Worm (Caenorhabditis elegans) whole organism, young adult: ENCODE measurements around the gene epic-2.
A peak's percentile ranks its signal among the peaks of the same experiment; 100 is the strongest.

Source experiments
- B0336.3 ChIP-seq: fragments of 200-800 bp; sonication (Bioruptor generic); IDR thresholded peaks from 2 replicates; pipeline ENCODE4 v1.3.6; 2022; ENCODE audit warnings: missing genetic modification characterization, missing compliant biosample characterization
- D2030.7 ChIP-seq: fragments of 200-800 bp; sonication (Bioruptor generic); IDR thresholded peaks from 2 replicates; pipeline ENCODE4 v1.3.6; 2022; ENCODE audit warnings: missing genetic modification reagents, missing genetic modification characterization, missing compliant biosample characterization
- F22D6.2 ChIP-seq: sonication (generic microtip); optimal IDR thresholded peaks from 2 replicates; lab custom pipeline; 2016; ENCODE audit warnings: mild to moderate bottlenecking, missing genetic modification characterization, missing compliant biosample characterization
- F23B12.7 ChIP-seq: sonication (generic microtip); optimal IDR thresholded peaks from 2 replicates; lab custom pipeline; 2017; ENCODE audit warnings: missing genetic modification characterization, mild to moderate bottlenecking, missing compliant biosample characterization, antibody characterized with exemption, moderate library complexity; ENCODE audit not compliant: insufficient read depth
- F33H1.4 ChIP-seq: fragments of 200-800 bp; sonication (Bioruptor generic); IDR thresholded peaks from 2 replicates; pipeline ENCODE4 v1.3.6; 2022; ENCODE audit warnings: missing genetic modification reagents, missing genetic modification characterization, missing compliant biosample characterization
- F49E8.2 ChIP-seq: sonication (generic microtip); optimal IDR thresholded peaks from 3 replicates; lab custom pipeline; 2017; ENCODE audit warnings: missing genetic modification characterization, mild to moderate bottlenecking, missing compliant biosample characterization, antibody characterized with exemption, moderate library complexity; ENCODE audit not compliant: insufficient read depth
- K11D2.4 ChIP-seq: fragments of 200-800 bp; sonication (Bioruptor generic); IDR thresholded peaks from 2 replicates; pipeline ENCODE4 v1.3.6; 2022; ENCODE audit warnings: missing genetic modification reagents, missing genetic modification characterization, missing compliant biosample characterization
- T26A5.8 ChIP-seq: sonication (generic microtip); optimal IDR thresholded peaks from 2 replicates; lab custom pipeline; 2016; ENCODE audit warnings: missing genetic modification characterization, missing compliant biosample characterization
- Y95B8A.8 ChIP-seq: fragments of 200-800 bp; sonication (Bioruptor generic); IDR thresholded peaks from 2 replicates; pipeline ENCODE4 v1.3.6; 2022; ENCODE audit warnings: missing genetic modification reagents, missing genetic modification characterization, missing compliant biosample characterization
- ama-1 ChIP-seq, 3 experiments: fragments of 150-350 bp in 1 of 3; sonication (generic microtip) in 2 of 3; optimal IDR thresholded peaks; 2 replicates each; lab custom pipeline; 2014 to 2018; ENCODE audit warnings: missing biosample characterization in 2 of 3, missing genetic modification characterization in 2 of 3, missing genetic modification reagents in 2 of 3
- aptf-2 ChIP-seq: fragments of 200-800 bp; sonication (Bioruptor generic); conservative IDR thresholded peaks from 2 replicates; pipeline ENCODE4 v1.3.6; 2022; ENCODE audit warnings: missing genetic modification reagents, missing genetic modification characterization, missing compliant biosample characterization
- aptf-3 ChIP-seq: fragments of 200-800 bp; sonication (Bioruptor generic); IDR thresholded peaks from 2 replicates; pipeline ENCODE4 v1.3.6; 2022; ENCODE audit warnings: missing genetic modification characterization, missing compliant biosample characterization
- attf-5 ChIP-seq: fragments of 200-800 bp; sonication (Bioruptor generic); optimal IDR thresholded peaks from 2 replicates; lab custom pipeline; 2018; ENCODE audit warnings: mild to moderate bottlenecking, missing genetic modification characterization, missing compliant biosample characterization
- bed-1 ChIP-seq: fragments of 200-800 bp; sonication (Bioruptor generic); IDR thresholded peaks from 2 replicates; pipeline ENCODE4 v1.3.6; 2022; ENCODE audit warnings: missing genetic modification reagents, missing genetic modification characterization, missing compliant biosample characterization
- bed-2 ChIP-seq: fragments of 200-800 bp; sonication (Bioruptor generic); IDR thresholded peaks from 2 replicates; pipeline ENCODE4 v1.3.6; 2022; ENCODE audit warnings: missing genetic modification reagents, missing genetic modification characterization, missing compliant biosample characterization
- cebp-2 ChIP-seq: fragments of 200-800 bp; sonication (Bioruptor generic); IDR thresholded peaks from 2 replicates; pipeline ENCODE4 v1.3.6; 2022; ENCODE audit warnings: missing genetic modification characterization, missing compliant biosample characterization
- ceh-58 ChIP-seq: fragments of 200-800 bp; sonication (Bioruptor generic); IDR thresholded peaks from 2 replicates; pipeline ENCODE4 v1.3.6; 2022; ENCODE audit warnings: missing genetic modification characterization, missing compliant biosample characterization
- ceh-91 ChIP-seq: fragments of 200-800 bp; sonication (Bioruptor generic); IDR thresholded peaks from 2 replicates; pipeline ENCODE4 v1.3.6; 2022; ENCODE audit warnings: missing genetic modification reagents, missing genetic modification characterization, missing compliant biosample characterization
- die-1 ChIP-seq: sonication (generic microtip); optimal IDR thresholded peaks from 2 replicates; lab custom pipeline; 2016; ENCODE audit warnings: missing genotype, mild to moderate bottlenecking, missing genetic modification characterization, missing compliant biosample characterization
- dox-1 ChIP-seq: fragments of 200-800 bp; sonication (Bioruptor generic); IDR thresholded peaks from 2 replicates; pipeline ENCODE4 v1.3.6; 2022; ENCODE audit warnings: missing genetic modification reagents, missing genetic modification characterization, missing compliant biosample characterization
- efl-1 ChIP-seq: fragments of 150-350 bp; optimal IDR thresholded peaks from 2 replicates; lab custom pipeline; 2014; ENCODE audit warnings: missing biosample characterization, missing genetic modification reagents, missing genetic modification characterization
- him-1 ChIP-seq: sonication (generic microtip); optimal IDR thresholded peaks from 2 replicates; lab custom pipeline; 2016; ENCODE audit warnings: missing genotype, missing genetic modification reagents, missing genetic modification characterization, missing compliant biosample characterization
- hrde-1 ChIP-seq: sonication (generic microtip); optimal IDR thresholded peaks from 2 replicates; lab custom pipeline; 2016; ENCODE audit warnings: missing genetic modification characterization, mild to moderate bottlenecking, missing compliant biosample characterization, moderate library complexity, missing genotype, missing genetic modification reagents, borderline replicate concordance
- hsf-1 ChIP-seq: fragments of 200-800 bp; sonication (Bioruptor generic); IDR thresholded peaks from 2 replicates; pipeline ENCODE4 v1.3.6; 2022; ENCODE audit warnings: missing genetic modification reagents, missing genetic modification characterization, missing compliant biosample characterization
- let-526 ChIP-seq: fragments of 200-800 bp; sonication (Bioruptor generic); IDR thresholded peaks from 2 replicates; pipeline ENCODE4 v1.3.6; 2022; ENCODE audit warnings: missing genetic modification reagents, missing genetic modification characterization, missing compliant biosample characterization
- let-607 ChIP-seq, 2 experiments: fragments of 200-800 bp in 1 of 2; sonication (Bioruptor generic) in 1 of 2; sonication (generic microtip) in 1 of 2; optimal IDR thresholded peaks; 2 replicates each; lab custom pipeline; 2016 to 2018; ENCODE audit warnings: mild to moderate bottlenecking in 2 of 2, missing compliant biosample characterization in 2 of 2, missing genetic modification characterization in 2 of 2, moderate library complexity in 2 of 2, missing genotype in 1 of 2
- lin-35 ChIP-seq, 3 experiments: fragments of 150-350 bp in 2 of 3; sonication (generic microtip) in 1 of 3; optimal IDR thresholded peaks; 2 replicates each; lab custom pipeline; 2014 to 2018; ENCODE audit warnings: missing biosample characterization in 3 of 3, missing genetic modification characterization in 3 of 3, missing genetic modification reagents in 3 of 3
- lin-54 ChIP-seq: fragments of 200-800 bp; sonication (Bioruptor generic); optimal IDR thresholded peaks from 2 replicates; lab custom pipeline; 2018; ENCODE audit warnings: mild to moderate bottlenecking, missing genetic modification characterization, missing compliant biosample characterization
- lsl-1 ChIP-seq: fragments of 200-800 bp; sonication (Bioruptor generic); optimal IDR thresholded peaks from 2 replicates; lab custom pipeline; 2018; ENCODE audit warnings: mild to moderate bottlenecking, missing genetic modification characterization, moderate library complexity, missing compliant biosample characterization
- lsy-27 ChIP-seq: sonication (generic microtip); optimal IDR thresholded peaks from 2 replicates; lab custom pipeline; 2017; ENCODE audit warnings: missing genetic modification characterization, mild to moderate bottlenecking, missing compliant biosample characterization, antibody characterized with exemption, missing genotype, borderline replicate concordance; ENCODE audit not compliant: insufficient read depth
- madf-6 ChIP-seq: fragments of 200-800 bp; sonication (Bioruptor generic); IDR thresholded peaks from 2 replicates; pipeline ENCODE4 v1.3.6; 2022; ENCODE audit warnings: missing genetic modification reagents, missing genetic modification characterization, missing compliant biosample characterization
- madf-8 ChIP-seq: fragments of 200-800 bp; sonication (Bioruptor generic); conservative IDR thresholded peaks from 2 replicates; pipeline ENCODE4 v1.3.6; 2022; ENCODE audit warnings: missing genetic modification reagents, missing genetic modification characterization, missing compliant biosample characterization
- mes-4 ChIP-seq: sonication (generic microtip); optimal IDR thresholded peaks from 2 replicates; lab custom pipeline; 2016; ENCODE audit warnings: missing genotype, missing genetic modification characterization, missing compliant biosample characterization
- nfya-1 ChIP-seq: sonication (generic microtip); optimal IDR thresholded peaks from 2 replicates; lab custom pipeline; 2017; ENCODE audit warnings: antibody characterized with exemption, missing compliant biosample characterization, missing genetic modification characterization, borderline replicate concordance; ENCODE audit not compliant: insufficient read depth
- nhr-80 ChIP-seq: sonication (generic microtip); optimal IDR thresholded peaks from 2 replicates; lab custom pipeline; 2016; ENCODE audit warnings: missing genetic modification characterization, missing compliant biosample characterization
- pha-4 ChIP-seq: fragments of 150-350 bp; sonication (generic microtip); optimal IDR thresholded peaks from 2 replicates; lab custom pipeline; 2014; ENCODE audit warnings: missing biosample characterization, missing genetic modification reagents, missing genetic modification characterization
- repo-1 ChIP-seq: sonication (generic microtip); optimal IDR thresholded peaks from 2 replicates; lab custom pipeline; 2017; ENCODE audit warnings: mild to moderate bottlenecking, missing genetic modification characterization, missing compliant biosample characterization
- sea-2 ChIP-seq: fragments of 200-800 bp; sonication (Bioruptor generic); IDR thresholded peaks from 2 replicates; pipeline ENCODE4 v1.3.6; 2022; ENCODE audit warnings: missing genetic modification characterization, missing compliant biosample characterization
- snpc-1.3 ChIP-seq: sonication (generic microtip); optimal IDR thresholded peaks from 2 replicates; lab custom pipeline; 2017; ENCODE audit warnings: missing genetic modification characterization, mild to moderate bottlenecking, missing compliant biosample characterization, antibody characterized with exemption, moderate library complexity, missing genotype, missing genetic modification reagents; ENCODE audit not compliant: insufficient read depth
- sptf-2 ChIP-seq: fragments of 200-800 bp; sonication (Bioruptor generic); optimal IDR thresholded peaks from 2 replicates; lab custom pipeline; 2018; ENCODE audit warnings: mild to moderate bottlenecking, missing genetic modification characterization, missing compliant biosample characterization
- tbx-9 ChIP-seq: sonication (generic microtip); optimal IDR thresholded peaks from 2 replicates; lab custom pipeline; 2016; ENCODE audit warnings: borderline replicate concordance, missing genetic modification characterization, inconsistent platforms, missing compliant biosample characterization
- tlf-1 ChIP-seq: fragments of 200-800 bp; sonication (Bioruptor generic); optimal IDR thresholded peaks from 2 replicates; lab custom pipeline; 2018; ENCODE audit warnings: mild to moderate bottlenecking, missing genetic modification characterization, missing compliant biosample characterization
- xnd-1 ChIP-seq: sonication (generic microtip); optimal IDR thresholded peaks from 2 replicates; lab custom pipeline; 2016; ENCODE audit warnings: missing genotype, missing genetic modification reagents, missing genetic modification characterization, missing compliant biosample characterization
- ztf-28 ChIP-seq: fragments of 200-800 bp; sonication (Bioruptor generic); IDR thresholded peaks from 2 replicates; pipeline ENCODE4 v1.3.6; 2022; ENCODE audit warnings: missing genetic modification reagents, missing genetic modification characterization, missing compliant biosample characterization

The epic-2 gene

ce11 chrIV:1706996-1707395 is 13.6 kb upstream of the epic-2 start, which contains the start of gene K08D12.4:
TSS of gene K08D12.4 (plus strand) at chrIV:1707296.
- TF ChIP-seq him-1 (tag; lab: Kevin White, UChicago) (no peak), T26A5.8 (no peak), let-526 (GFP tag; lab: Robert Waterston, UW) (no peak), aptf-3 (GFP tag; lab: Robert Waterston, UW) (no peak), nfya-1 (tag; lab: Kevin White, UChicago) (no peak), ama-1 (optimal IDR thresholded peaks at IDR 0.05; lab: Kevin White, UChicago) (no peak), ama-1 (GFP tag; optimal IDR thresholded peaks at IDR 0.05; lab: Kevin White, UChicago) (no peak), attf-5 (GFP tag; lab: Kevin White, UChicago) (no peak), Y95B8A.8 (GFP tag; lab: Robert Waterston, UW) (no peak), bed-2 (no peak), hrde-1 (tag; lab: Kevin White, UChicago) (no peak), ceh-58 (GFP tag; lab: Robert Waterston, UW) (no peak), ztf-28 (GFP tag; lab: Robert Waterston, UW) (no peak), efl-1 (GFP tag; lab: Kevin White, UChicago) (no peak), lin-54 (GFP tag; lab: Kevin White, UChicago) (no peak), pha-4 (no peak), die-1 (tag; lab: Kevin White, UChicago) (no peak), sptf-2 (GFP tag; lab: Kevin White, UChicago) (no peak)

- no peak for TF ChIP-seq dox-1 (GFP tag; lab: Robert Waterston, UW)
- no peak for TF ChIP-seq tbx-9
- no peak for TF ChIP-seq cebp-2 (GFP tag; lab: Robert Waterston, UW)
- no peak for TF ChIP-seq sea-2 (GFP tag; lab: Robert Waterston, UW)
- TF ChIP-seq snpc-1.3 (tag; lab: Kevin White, UChicago), result no peak
- no peak for TF ChIP-seq tlf-1 (GFP tag; lab: Kevin White, UChicago)
- no peak for TF ChIP-seq repo-1
- no peak for TF ChIP-seq ceh-58 (GFP tag; lab: Robert Waterston, UW)
- TF ChIP-seq lin-35 (GFP tag; optimal IDR thresholded peaks at IDR 0.05; lab: Kevin White, UChicago), result no peak
- peak; percentile 46; the same call in 1 of the 2 replicates for TF ChIP-seq ceh-91 (GFP tag; lab: Robert Waterston, UW)
- TF ChIP-seq F49E8.2 (tag; lab: Kevin White, UChicago), result no peak
- peak; percentile 35; the same call in 1 of the 2 replicates for TF ChIP-seq madf-8 (GFP tag; lab: Robert Waterston, UW)
- no peak for TF ChIP-seq F23B12.7 (tag; lab: Kevin White, UChicago)
- TF ChIP-seq hsf-1 (GFP tag; lab: Robert Waterston, UW), result no peak
- TF ChIP-seq lsy-27, result no peak
- TF ChIP-seq aptf-3 (GFP tag; lab: Robert Waterston, UW), result no peak
- TF ChIP-seq K11D2.4, result no peak
- TF ChIP-seq lsl-1 (GFP tag; lab: Kevin White, UChicago), result peak; percentile 92
- TF ChIP-seq nhr-80 (tag; lab: Kevin White, UChicago), result no peak
- TF ChIP-seq mes-4 (tag; lab: Kevin White, UChicago), result no peak
- TF ChIP-seq hrde-1 (tag; lab: Kevin White, UChicago), result no peak
- peak; percentile 32; the same call in 1 of the 2 replicates for TF ChIP-seq D2030.7 (GFP tag; lab: Robert Waterston, UW)
- no peak for TF ChIP-seq ztf-28 (GFP tag; lab: Robert Waterston, UW)
- TF ChIP-seq F33H1.4 (GFP tag; lab: Robert Waterston, UW), result peak; percentile 77
- peak; percentile 56 for TF ChIP-seq madf-6 (GFP tag; lab: Robert Waterston, UW)
- peak; percentile 51 for TF ChIP-seq xnd-1 (tag; lab: Kevin White, UChicago)
- TF ChIP-seq bed-1 (GFP tag; lab: Robert Waterston, UW), result no peak
- TF ChIP-seq aptf-2 (GFP tag; lab: Robert Waterston, UW), result no peak
- no peak for TF ChIP-seq let-607 (tag; optimal IDR thresholded peaks at IDR 0.05; lab: Kevin White, UChicago)
- TF ChIP-seq B0336.3 (GFP tag; lab: Robert Waterston, UW), result no peak
- no peak for TF ChIP-seq F22D6.2
- peak; percentile 23 for TF ChIP-seq efl-1 (GFP tag; lab: Kevin White, UChicago)
Measured at ce11 chrIV:1707960-1708359, 12.6 kb upstream of the epic-2 start.
